Worm (Caenorhabditis elegans) whole organism, midembryonic: ENCODE data around the gene C12D8.20.

Source experiments
- med-1 ChIP-seq: sonication (generic microtip); optimal IDR thresholded peaks from 2 replicates; lab custom pipeline; 2017; ENCODE audit warnings: missing genetic modification characterization, mild to moderate bottlenecking, missing compliant biosample characterization, antibody characterized with exemption, missing genetic modification reagents; ENCODE audit not compliant: insufficient read depth
- ref-1 ChIP-seq: fragments of 200-800 bp; sonication (Bioruptor generic); conservative IDR thresholded peaks from 2 replicates; pipeline ENCODE4 v1.3.6; 2022; ENCODE audit warnings: missing genetic modification reagents, missing genetic modification characterization, missing compliant biosample characterization

ce11 chrV:10206502-10206901 lies 15.6 kb upstream of the C12D8.20 start, which contains the start of gene rpc-25:
- TF ChIP-seq med-1 (GFP tag; lab: Kevin White, UChicago): no peak
- no peak for TF ChIP-seq ref-1 (GFP tag; lab: Robert Waterston, UW)
